Worm (Caenorhabditis elegans) whole organism, mixed stage, embryonic: ENCODE data around the gene Y73F8A.23.

Experiments
- blmp-1 ChIP-seq: fragments of 150-350 bp; optimal IDR thresholded peaks from 2 replicates; lab custom pipeline; 2014; ENCODE audit warnings: missing biosample characterization, missing genetic modification characterization
- ces-1 ChIP-seq: fragments of 150-350 bp; optimal IDR thresholded peaks from 2 replicates; lab custom pipeline; 2014; ENCODE audit warnings: missing biosample characterization, missing genetic modification reagents, missing genetic modification characterization
- elt-1 ChIP-seq: sonication (generic microtip); optimal IDR thresholded peaks from 2 replicates; lab custom pipeline; 2017; ENCODE audit warnings: missing genetic modification characterization, mild to moderate bottlenecking, missing compliant biosample characterization, antibody characterized with exemption, moderate library complexity, borderline replicate concordance; ENCODE audit not compliant: insufficient read depth
- nhr-2 ChIP-seq: fragments of 150-350 bp; optimal IDR thresholded peaks from 2 replicates; lab custom pipeline; 2014; ENCODE audit warnings: missing biosample characterization, missing genetic modification characterization
- nhr-237 ChIP-seq: fragments of 150-350 bp; optimal IDR thresholded peaks from 2 replicates; lab custom pipeline; 2014; ENCODE audit warnings: missing biosample characterization, missing genetic modification characterization
- nhr-76 ChIP-seq: sonication (generic microtip); optimal IDR thresholded peaks from 2 replicates; lab custom pipeline; 2017; ENCODE audit warnings: missing biosample characterization, missing genetic modification characterization
- pha-4 ChIP-seq: fragments of 150-350 bp; optimal IDR thresholded peaks from 2 replicates; lab custom pipeline; 2018; ENCODE audit warnings: missing biosample characterization, missing genetic modification reagents, missing genetic modification characterization

ce11 chrIV:15475829-15476228 lies 31.4 kb upstream of the Y73F8A.23 start:
- no peak for TF ChIP-seq elt-1 (tag; lab: Kevin White, UChicago)
- TF ChIP-seq ces-1 = no peak
- no peak for TF ChIP-seq nhr-237
- no peak for TF ChIP-seq blmp-1
- TF ChIP-seq nhr-2 (tag; lab: Kevin White, UChicago) = no peak
- TF ChIP-seq nhr-76 (tag; lab: Kevin White, UChicago) = no peak
- TF ChIP-seq pha-4 = no peak
